Fruit fly (Drosophila melanogaster) whole organism, adult: ENCODE results near the gene CG42676.

Source experiments
- CG14711 ChIP-seq: fragments of 200-800 bp; sonication (Bioruptor generic); optimal IDR thresholded peaks from 2 replicates; lab custom pipeline; 2018; ENCODE audit warnings: missing biosample characterization, mild to moderate bottlenecking, missing genetic modification characterization, moderate library complexity
- CG7101 ChIP-seq: fragments of 200-800 bp; sonication (Bioruptor generic); optimal IDR thresholded peaks from 2 replicates; lab custom pipeline; 2018; ENCODE audit warnings: missing biosample characterization, mild to moderate bottlenecking, missing genetic modification characterization, moderate library complexity
- Clk ChIP-seq: fragments of 200-800 bp; sonication (Bioruptor generic); optimal IDR thresholded peaks from 2 replicates; lab custom pipeline; 2017; ENCODE audit warnings: missing biosample characterization, missing genetic modification characterization
- Crg-1 ChIP-seq: fragments of 200-800 bp; sonication (Bioruptor generic); optimal IDR thresholded peaks from 2 replicates; lab custom pipeline; 2016; ENCODE audit warnings: missing biosample characterization, missing genetic modification characterization
- Mnt ChIP-seq: fragments of 200-800 bp; sonication (Bioruptor generic); optimal IDR thresholded peaks from 2 replicates; lab custom pipeline; 2016; ENCODE audit warnings: missing biosample characterization, mild to moderate bottlenecking, missing genetic modification characterization
- cic ChIP-seq: fragments of 200-800 bp; sonication (Bioruptor generic); optimal IDR thresholded peaks from 2 replicates; lab custom pipeline; 2017; ENCODE audit warnings: missing biosample characterization, mild to moderate bottlenecking, missing genetic modification characterization, moderate library complexity
- kay ChIP-seq: fragments of 200-800 bp; sonication (Bioruptor generic); peaks from one replicate; lab custom pipeline; 2016; ENCODE audit warnings: missing biosample characterization, missing genetic modification characterization, borderline replicate concordance
- toe ChIP-seq: fragments of 200-800 bp; sonication (Bioruptor generic); optimal IDR thresholded peaks from 2 replicates; lab custom pipeline; 2016; ENCODE audit warnings: missing biosample characterization, missing genetic modification characterization

dm6 chr3L:1794164-1794942 lies 8.6 kb upstream of the CG42676 start:
- TF ChIP-seq Crg-1 (GFP tag; lab: Kevin White, UChicago) = peak; percentile 44
- peak; percentile 61 for TF ChIP-seq CG7101
- no peak for TF ChIP-seq kay (GFP tag; lab: Kevin White, UChicago)
- TF ChIP-seq Clk (GFP tag; lab: Kevin White, UChicago) = no peak
- TF ChIP-seq toe = no peak
- peak; percentile 76 for TF ChIP-seq cic (GFP tag; lab: Kevin White, UChicago)
- no peak for TF ChIP-seq CG14711 (tag; lab: Kevin White, UChicago)
- peak; percentile 56 for TF ChIP-seq Mnt (GFP tag; lab: Kevin White, UChicago)
